Fruit fly (Drosophila melanogaster): ENCODE measurements around the gene CG34305.

The CG34305 gene

dm6 chr3R:4229137-4229764 lies 13.7 kb downstream of the CG34305 start, which contains the start of gene DhpD (continued):
- TF ChIP-seq psq (GFP tag; optimal IDR thresholded peaks at IDR 0.05) (peak; percentile 74), Hnf4 (GFP tag; optimal IDR thresholded peaks at IDR 0.05) (peak; percentile 90), N (GFP tag; optimal IDR thresholded peaks at IDR 0.05) (peak; percentile 33)

- TF ChIP-seq psq (GFP tag; optimal IDR thresholded peaks at IDR 0.05) (no peak), N (GFP tag; optimal IDR thresholded peaks at IDR 0.05) (no peak), CG9705 (GFP tag; optimal IDR thresholded peaks at IDR 0.05) (no peak), jim (GFP tag; optimal IDR thresholded peaks at IDR 0.05) (no peak), Mio (GFP tag; optimal IDR thresholded peaks at IDR 0.05) (no peak), GATAd (GFP tag; optimal IDR thresholded peaks at IDR 0.05) (no peak), foxo (GFP tag; optimal IDR thresholded peaks at IDR 0.05) (no peak), brk (GFP tag; optimal IDR thresholded peaks at IDR 0.05) (no peak), Rel (GFP tag; optimal IDR thresholded peaks at IDR 0.05) (no peak), Rel (tag; optimal IDR thresholded peaks at IDR 0.05) (no peak), Jra (GFP tag; optimal IDR thresholded peaks at IDR 0.05) (no peak), Hr83 (GFP tag; optimal IDR thresholded peaks at IDR 0.05; ENCODE audit: poor library complexity, severe bottlenecking) (no peak), rgr (GFP tag; optimal IDR thresholded peaks at IDR 0.05) (no peak), Abd-B (GFP tag; optimal IDR thresholded peaks at IDR 0.05) (no peak), ey (GFP tag; optimal IDR thresholded peaks at IDR 0.05) (no peak), CG32264 (GFP tag; optimal IDR thresholded peaks at IDR 0.05) (no peak), sage (GFP tag; optimal IDR thresholded peaks at IDR 0.05) (no peak), tai (GFP tag; optimal IDR thresholded peaks at IDR 0.05) (no peak), Hr78 (GFP tag; optimal IDR thresholded peaks at IDR 0.05) (no peak), Dif (GFP tag; optimal IDR thresholded peaks at IDR 0.05; ENCODE audit: partially characterized antibody) (no peak), OdsH (GFP tag; optimal IDR thresholded peaks at IDR 0.05) (no peak)
Observed at dm6 chr3R:4228426-4228825, 14.5 kb downstream of the CG34305 start.

- TF ChIP-seq sv (GFP tag; optimal IDR thresholded peaks at IDR 0.05) (no peak), Hr78 (GFP tag; optimal IDR thresholded peaks at IDR 0.05) (no peak), dl (GFP tag; optimal IDR thresholded peaks at IDR 0.05; ENCODE audit: insufficient read depth in 1 of 2, partially characterized antibody in 2 of 2) (no peak), Rel (GFP tag; optimal IDR thresholded peaks at IDR 0.05) (no peak), Rel (tag; optimal IDR thresholded peaks at IDR 0.05) (peak; percentile 13), Myc (optimal IDR thresholded peaks at IDR 0.05) (peak; percentile 37), psq (GFP tag; optimal IDR thresholded peaks at IDR 0.05) (no peak), fru (GFP tag; optimal IDR thresholded peaks at IDR 0.05) (no peak), HLH106 (tag; optimal IDR thresholded peaks at IDR 0.05) (peak; percentile 43), dsf (GFP tag; optimal IDR thresholded peaks at IDR 0.05; ENCODE audit: borderline replicate concordance) (no peak), Sp1 (GFP tag; optimal IDR thresholded peaks at IDR 0.05) (peak; percentile 23), foxo (GFP tag; optimal IDR thresholded peaks at IDR 0.05) (peak in 1 of 2 experiments; percentile 43), Jra (GFP tag; optimal IDR thresholded peaks at IDR 0.05) (no peak), Dfd (GFP tag; optimal IDR thresholded peaks at IDR 0.05) (no peak), Hr83 (GFP tag; optimal IDR thresholded peaks at IDR 0.05; ENCODE audit: poor library complexity, severe bottlenecking) (peak; percentile 54), dmrt93B (GFP tag; optimal IDR thresholded peaks at IDR 0.05) (no peak), N (GFP tag; optimal IDR thresholded peaks at IDR 0.05) (no peak), Dif (GFP tag; optimal IDR thresholded peaks at IDR 0.05; ENCODE audit: partially characterized antibody) (no peak), woc (GFP tag; optimal IDR thresholded peaks at IDR 0.05) (no peak), h (GFP tag; optimal IDR thresholded peaks at IDR 0.05) (peak; percentile 29), sage (GFP tag; optimal IDR thresholded peaks at IDR 0.05) (no peak), CrebA (GFP tag; optimal IDR thresholded peaks at IDR 0.05; ENCODE audit: borderline replicate concordance) (no peak), rgr (GFP tag; optimal IDR thresholded peaks at IDR 0.05) (no peak), br (GFP tag; optimal IDR thresholded peaks at IDR 0.05) (peak; percentile 13), tai (GFP tag; optimal IDR thresholded peaks at IDR 0.05) (no peak), Mio (GFP tag; optimal IDR thresholded peaks at IDR 0.05) (no peak), OdsH (GFP tag; optimal IDR thresholded peaks at IDR 0.05) (no peak), Vsx2 (GFP tag; optimal IDR thresholded peaks at IDR 0.05; ENCODE audit: partially characterized antibody) (no peak), CG9705 (GFP tag; optimal IDR thresholded peaks at IDR 0.05) (peak; percentile 16), usp (GFP tag; optimal IDR thresholded peaks at IDR 0.05) (no peak), jim (GFP tag; optimal IDR thresholded peaks at IDR 0.05) (no peak), Hnf4 (GFP tag; optimal IDR thresholded peaks at IDR 0.05) (no peak), Abd-B (GFP tag; optimal IDR thresholded peaks at IDR 0.05) (no peak), brk (GFP tag; optimal IDR thresholded peaks at IDR 0.05) (no peak), lola (GFP tag; optimal IDR thresholded peaks at IDR 0.05) (no peak), CG32264 (GFP tag; optimal IDR thresholded peaks at IDR 0.05) (no peak), pan (optimal IDR thresholded peaks at IDR 0.05) (no peak), GATAd (GFP tag; optimal IDR thresholded peaks at IDR 0.05) (no peak), ey (GFP tag; optimal IDR thresholded peaks at IDR 0.05) (peak; percentile 9)
Observed at dm6 chr3R:4220780-4221179, 22.2 kb downstream of the CG34305 start.

All from whole organism, wandering third instar larva.